Worm (Caenorhabditis elegans) whole organism, early embryonic: ENCODE data around the gene K11G12.6.

Experiments used
- ama-1 ChIP-seq: fragments of 150-350 bp; optimal IDR thresholded peaks from 2 replicates; lab custom pipeline; 2014
- flt-1 ChIP-seq: fragments of 200-800 bp; sonication (Bioruptor generic); IDR thresholded peaks from 2 replicates; pipeline ENCODE4 v1.3.6; 2022; ENCODE audit warnings: missing genetic modification characterization, missing compliant biosample characterization
- hmbx-1 ChIP-seq: sonication (generic microtip); optimal IDR thresholded peaks from 2 replicates; lab custom pipeline; 2016; ENCODE audit warnings: mild to moderate bottlenecking, missing genetic modification characterization, missing compliant biosample characterization
- scrt-1 ChIP-seq: fragments of 200-800 bp; sonication (Bioruptor generic); IDR thresholded peaks from 2 replicates; pipeline ENCODE4 v1.3.6; 2022; ENCODE audit warnings: missing genetic modification characterization, missing compliant biosample characterization

- TF ChIP-seq ama-1, result no peak
- TF ChIP-seq scrt-1 (GFP tag; lab: Robert Waterston, UW), result no peak
- no peak for TF ChIP-seq flt-1 (GFP tag; lab: Robert Waterston, UW)
- TF ChIP-seq hmbx-1 (tag; lab: Kevin White, UChicago), result no peak
Measured at ce11 chrX:6718595-6718994, 10.9 kb downstream of the K11G12.6 start, which contains the start of gene smf-2.
